Worm (Caenorhabditis elegans) whole organism, L4 larva: Measurements from ENCODE around the gene eef-1B.2.

ENCODE experiments used
- D1046.2 ChIP-seq: fragments of 200-800 bp; sonication (Bioruptor generic); IDR thresholded peaks from 2 replicates; pipeline ENCODE4 v1.3.6; 2022; ENCODE audit warnings: missing genetic modification characterization, missing compliant biosample characterization
- F10B5.3 ChIP-seq: sonication (generic microtip); optimal IDR thresholded peaks from 2 replicates; lab custom pipeline; 2016; ENCODE audit warnings: mild to moderate bottlenecking, missing genetic modification characterization, missing compliant biosample characterization
- F44E2.7 ChIP-seq: fragments of 200-800 bp; sonication (Bioruptor generic); IDR thresholded peaks from 2 replicates; pipeline ENCODE4 v2.1.2; 2022; ENCODE audit warnings: missing genetic modification characterization, missing compliant biosample characterization
- R02D3.7 ChIP-seq: fragments of 150-350 bp; sonication (generic microtip); optimal IDR thresholded peaks from 3 replicates; lab custom pipeline; 2014; ENCODE audit warnings: missing biosample characterization, missing genetic modification characterization
- T20F7.1 ChIP-seq: fragments of 200-800 bp; sonication (Bioruptor generic); optimal IDR thresholded peaks from 2 replicates; lab custom pipeline; 2018; ENCODE audit warnings: mild to moderate bottlenecking, missing genetic modification characterization, missing compliant biosample characterization
- Y105C5A.15 ChIP-seq: fragments of 200-800 bp; sonication (Bioruptor generic); IDR thresholded peaks from 2 replicates; pipeline ENCODE4 v1.3.6; 2022; ENCODE audit warnings: missing genetic modification characterization, missing compliant biosample characterization
- Y48G9A.11 ChIP-seq: fragments of 200-800 bp; sonication (Bioruptor generic); IDR thresholded peaks from 2 replicates; pipeline ENCODE4 v1.3.6; 2022; ENCODE audit warnings: missing genetic modification reagents, missing genetic modification characterization, missing compliant biosample characterization
- ZK337.2 ChIP-seq: fragments of 200-800 bp; sonication (Bioruptor generic); IDR thresholded peaks from 2 replicates; pipeline ENCODE4 v1.3.6; 2022; ENCODE audit warnings: missing genetic modification reagents, missing genetic modification characterization, missing compliant biosample characterization
- aha-1 ChIP-seq: fragments of 150-350 bp; peaks from one replicate; lab custom pipeline; 2014; ENCODE audit warnings: missing biosample characterization, missing genetic modification characterization
- aly-2 ChIP-seq: sonication (generic microtip); optimal IDR thresholded peaks from 2 replicates; lab custom pipeline; 2018; ENCODE audit warnings: missing biosample characterization, missing genetic modification characterization
- arid-1 ChIP-seq: fragments of 200-800 bp; sonication (Bioruptor generic); conservative IDR thresholded peaks from 2 replicates; pipeline ENCODE4 v1.3.6; 2022; ENCODE audit warnings: missing genetic modification reagents, missing genetic modification characterization, missing compliant biosample characterization
- ceh-28 ChIP-seq: fragments of 150-350 bp; optimal IDR thresholded peaks from 2 replicates; lab custom pipeline; 2014; ENCODE audit warnings: missing biosample characterization, missing genetic modification reagents, missing genetic modification characterization
- ceh-44 ChIP-seq: fragments of 200-800 bp; sonication (Bioruptor generic); IDR thresholded peaks from 2 replicates; pipeline ENCODE4 v1.3.6; 2022; ENCODE audit warnings: missing genetic modification reagents, missing genetic modification characterization, missing compliant biosample characterization
- ctbp-1 ChIP-seq: fragments of 200-800 bp; sonication (Bioruptor generic); IDR thresholded peaks from 2 replicates; pipeline ENCODE4 v1.3.6; 2022; ENCODE audit warnings: missing genetic modification reagents, missing genetic modification characterization, missing compliant biosample characterization
- daf-8 ChIP-seq: fragments of 200-800 bp; sonication (Bioruptor generic); IDR thresholded peaks from 2 replicates; pipeline ENCODE4 v1.3.6; 2022; ENCODE audit warnings: missing genetic modification characterization, missing compliant biosample characterization
- dpl-1 ChIP-seq: fragments of 150-350 bp; optimal IDR thresholded peaks from 2 replicates; lab custom pipeline; 2014; ENCODE audit warnings: missing biosample characterization, missing genetic modification reagents, missing genetic modification characterization
- duxl-1 ChIP-seq: sonication (generic microtip); optimal IDR thresholded peaks from 2 replicates; lab custom pipeline; 2016; ENCODE audit warnings: mild to moderate bottlenecking, missing genetic modification characterization, moderate library complexity, missing compliant biosample characterization; ENCODE audit not compliant: poor library complexity
- fos-1 ChIP-seq: fragments of 150-350 bp; optimal IDR thresholded peaks from 2 replicates; lab custom pipeline; 2014; ENCODE audit warnings: missing biosample characterization, missing genetic modification characterization
- hlh-30 ChIP-seq: sonication (generic microtip); optimal IDR thresholded peaks from 2 replicates; lab custom pipeline; 2017; ENCODE audit warnings: antibody characterized with exemption, mild to moderate bottlenecking, missing genetic modification characterization, missing compliant biosample characterization; ENCODE audit not compliant: insufficient read depth
- lim-7 ChIP-seq: fragments of 200-800 bp; sonication (Bioruptor generic); IDR thresholded peaks from 2 replicates; pipeline ENCODE4 v1.3.6; 2022; ENCODE audit warnings: missing genetic modification characterization, missing compliant biosample characterization
- lin-13 ChIP-seq: fragments of 150-350 bp; optimal IDR thresholded peaks from 2 replicates; lab custom pipeline; 2014; ENCODE audit warnings: missing biosample characterization, missing genetic modification reagents, missing genetic modification characterization
- lin-38 ChIP-seq: fragments of 200-800 bp; sonication (Bioruptor generic); IDR thresholded peaks from 2 replicates; pipeline ENCODE4 v1.3.6; 2022; ENCODE audit warnings: missing genetic modification reagents, missing genetic modification characterization, missing compliant biosample characterization
- lin-39 ChIP-seq: fragments of 150-350 bp; optimal IDR thresholded peaks from 2 replicates; lab custom pipeline; 2014; ENCODE audit warnings: missing biosample characterization, missing genetic modification reagents, missing genetic modification characterization
- madf-5 ChIP-seq, 2 experiments: fragments of 200-800 bp; sonication (Bioruptor generic); IDR thresholded peaks; 2 replicates each; pipeline ENCODE4 v1.3.6; 2022; ENCODE audit warnings: missing compliant biosample characterization in 2 of 2, missing genetic modification characterization in 2 of 2
- mdl-1 ChIP-seq, 2 experiments: fragments of 150-350 bp in 1 of 2; sonication (generic microtip) in 1 of 2; optimal IDR thresholded peaks; 2 replicates each; lab custom pipeline; 2014 to 2017; ENCODE audit warnings: missing biosample characterization in 2 of 2, missing genetic modification characterization in 2 of 2
- mep-1 ChIP-seq: fragments of 150-350 bp; sonication (generic microtip); optimal IDR thresholded peaks from 3 replicates; lab custom pipeline; 2014; ENCODE audit warnings: missing biosample characterization, missing genetic modification characterization
- mxl-2 ChIP-seq: fragments of 200-800 bp; sonication (Bioruptor generic); conservative IDR thresholded peaks from 2 replicates; pipeline ENCODE4 v1.3.6; 2022; ENCODE audit warnings: missing genetic modification reagents, missing genetic modification characterization, missing compliant biosample characterization
- nhr-102 ChIP-seq: sonication (generic microtip); optimal IDR thresholded peaks from 2 replicates; lab custom pipeline; 2016; ENCODE audit warnings: mild to moderate bottlenecking, missing genetic modification characterization, moderate library complexity, missing compliant biosample characterization
- nhr-237 ChIP-seq: sonication (generic microtip); optimal IDR thresholded peaks from 2 replicates; lab custom pipeline; 2017; ENCODE audit warnings: missing biosample characterization, missing genetic modification characterization
- pha-4 ChIP-seq, 2 experiments: fragments of 150-350 bp in 1 of 2; fragments of 200-800 bp in 1 of 2; sonication (Bioruptor generic) in 1 of 2; IDR thresholded peaks in 1 of 2; optimal IDR thresholded peaks in 1 of 2; 2 replicates each; pipeline versions ENCODE4 v1.3.6 to Lab custom; 2014 to 2022; ENCODE audit warnings: missing genetic modification characterization in 2 of 2, missing genetic modification reagents in 2 of 2, missing biosample characterization in 1 of 2, missing compliant biosample characterization in 1 of 2
- rbr-2 ChIP-seq: sonication (generic microtip); optimal IDR thresholded peaks from 2 replicates; lab custom pipeline; 2016; ENCODE audit warnings: missing genotype, missing genetic modification characterization, missing compliant biosample characterization
- set-16 ChIP-seq: fragments of 200-800 bp; sonication (Bioruptor generic); IDR thresholded peaks from 2 replicates; pipeline ENCODE4 v1.3.6; 2022; ENCODE audit warnings: missing genetic modification reagents, missing genetic modification characterization, missing compliant biosample characterization
- snpc-1.2 ChIP-seq: fragments of 200-800 bp; sonication (Bioruptor generic); IDR thresholded peaks from 2 replicates; pipeline ENCODE4 v1.3.6; 2022; ENCODE audit warnings: missing genetic modification reagents, missing genetic modification characterization, missing compliant biosample characterization
- tag-97 ChIP-seq: fragments of 200-800 bp; sonication (Bioruptor generic); IDR thresholded peaks from 2 replicates; pipeline ENCODE4 v1.3.6; 2022; ENCODE audit warnings: missing genetic modification characterization, missing compliant biosample characterization
- tra-1 ChIP-seq: fragments of 200-800 bp; sonication (Bioruptor generic); IDR thresholded peaks from 2 replicates; pipeline ENCODE4 v1.3.6; 2022; ENCODE audit warnings: missing genetic modification reagents, missing genetic modification characterization, missing compliant biosample characterization
- unc-39 ChIP-seq: sonication (generic microtip); optimal IDR thresholded peaks from 2 replicates; lab custom pipeline; 2017; ENCODE audit warnings: missing biosample characterization, missing genetic modification characterization
- vab-7 ChIP-seq: fragments of 200-800 bp; sonication (Bioruptor generic); IDR thresholded peaks from 2 replicates; pipeline ENCODE4 v1.3.6; 2022; ENCODE audit warnings: missing genetic modification reagents, missing genetic modification characterization, missing compliant biosample characterization
- zip-11 ChIP-seq: fragments of 200-800 bp; sonication (Bioruptor generic); IDR thresholded peaks from 2 replicates; pipeline ENCODE4 v1.3.6; 2022; ENCODE audit warnings: missing genetic modification characterization, missing compliant biosample characterization
- zip-2 ChIP-seq: fragments of 150-350 bp; optimal IDR thresholded peaks from 2 replicates; lab custom pipeline; 2014; ENCODE audit warnings: missing biosample characterization, missing genetic modification characterization
- ztf-11 ChIP-seq: fragments of 150-350 bp; optimal IDR thresholded peaks from 2 replicates; lab custom pipeline; 2014; ENCODE audit warnings: missing biosample characterization, missing genetic modification characterization

eef-1B.2 gene

ce11 chrIV:15011169-15011568 lies 26.0 kb upstream of the eef-1B.2 start:
- TF ChIP-seq nhr-237 (tag; lab: Kevin White, UChicago) (no peak), duxl-1 (tag; lab: Kevin White, UChicago) (no peak), vab-7 (no peak), F44E2.7 (GFP tag; lab: Robert Waterston, UW) (no peak), lin-39 (tag; lab: Kevin White, UChicago) (no peak), R02D3.7 (tag; lab: Kevin White, UChicago) (no peak), zip-11 (no peak), aly-2 (tag; lab: Kevin White, UChicago) (no peak), ceh-44 (GFP tag; lab: Robert Waterston, UW) (no peak)

ce11 chrIV:15012154-15012892 lies 24.8 kb upstream of the eef-1B.2 start:
- TF ChIP-seq fos-1 (tag; lab: Kevin White, UChicago): no peak
- TF ChIP-seq Y105C5A.15 (GFP tag; lab: Robert Waterston, UW): no peak
- no peak for TF ChIP-seq zip-2
- TF ChIP-seq lin-38 (GFP tag; lab: Robert Waterston, UW): peak; percentile 42
- TF ChIP-seq set-16 (GFP tag; lab: Robert Waterston, UW): peak; percentile 80
- TF ChIP-seq mdl-1 (tag; optimal IDR thresholded peaks at IDR 0.05; lab: Kevin White, UChicago): no peak
- no peak for TF ChIP-seq dpl-1 (GFP tag; lab: Kevin White, UChicago)
- no peak for TF ChIP-seq ctbp-1 (GFP tag; lab: Robert Waterston, UW)
- no peak for TF ChIP-seq D1046.2 (GFP tag; lab: Robert Waterston, UW)
- no peak for TF ChIP-seq lim-7
- TF ChIP-seq T20F7.1 (GFP tag; lab: Kevin White, UChicago): no peak
- TF ChIP-seq mep-1 (tag; lab: Kevin White, UChicago): no peak
- TF ChIP-seq lin-13 (GFP tag; lab: Kevin White, UChicago): no peak
- peak; percentile 16; the same call in 1 of the 2 replicates for TF ChIP-seq snpc-1.2 (GFP tag; lab: Robert Waterston, UW)
- no peak for TF ChIP-seq ceh-28
- TF ChIP-seq nhr-102 (tag; lab: Kevin White, UChicago): no peak
- TF ChIP-seq mxl-2 (GFP tag; lab: Robert Waterston, UW): no peak
- TF ChIP-seq Y48G9A.11 (GFP tag; lab: Robert Waterston, UW): no peak
- TF ChIP-seq pha-4 (GFP tag; IDR thresholded peaks at IDR 0.05; lab: Robert Waterston, UW): 0 out of 2 replicates have a peak, but pooled peaks have one; percentile 25
- no peak for TF ChIP-seq pha-4 (tag; optimal IDR thresholded peaks at IDR 0.05; lab: Kevin White, UChicago)
- TF ChIP-seq F10B5.3 (tag; lab: Kevin White, UChicago): no peak
- TF ChIP-seq rbr-2 (tag; lab: Kevin White, UChicago): no peak
- no peak for TF ChIP-seq ZK337.2 (GFP tag; lab: Robert Waterston, UW)

ce11 chrIV:15013083-15013482 lies 24.0 kb upstream of the eef-1B.2 start, which contains the start of gene qars-1:
Gene qars-1, minus strand, starts transcription at chrIV:15013183.
- TF ChIP-seq daf-8 (no peak), arid-1 (GFP tag; lab: Robert Waterston, UW) (no peak), madf-5 (GFP tag; IDR thresholded peaks at IDR 0.05; lab: Robert Waterston, UW) (no peak), ztf-11 (tag; lab: Kevin White, UChicago) (no peak), unc-39 (tag; lab: Kevin White, UChicago) (no peak), pha-4 (GFP tag; IDR thresholded peaks at IDR 0.05; lab: Robert Waterston, UW) (no peak), pha-4 (tag; optimal IDR thresholded peaks at IDR 0.05; lab: Kevin White, UChicago) (no peak), ceh-28 (no peak), hlh-30 (tag; lab: Kevin White, UChicago) (no peak), aha-1 (tag; lab: Kevin White, UChicago) (no peak), tag-97 (GFP tag; lab: Robert Waterston, UW) (no peak), F10B5.3 (tag; lab: Kevin White, UChicago) (no peak), ZK337.2 (GFP tag; lab: Robert Waterston, UW) (no peak), tra-1 (GFP tag; lab: Robert Waterston, UW) (no peak), fos-1 (tag; lab: Kevin White, UChicago) (no peak)
- TF ChIP-seq, all 104 proteins: peak for 0
